Worm (Caenorhabditis elegans) whole organism, mixed stage, embryonic: ENCODE data around the gene F10G7.12.
A peak's percentile ranks its signal among the peaks of the same experiment; 100 is the strongest.

Source experiments
- M03D4.4 ChIP-seq: sonication (generic microtip); optimal IDR thresholded peaks from 2 replicates; lab custom pipeline; 2017; ENCODE audit warnings: mild to moderate bottlenecking, missing genetic modification characterization, missing compliant biosample characterization
- bed-3 ChIP-seq: fragments of 200-800 bp; sonication (Bioruptor generic); optimal IDR thresholded peaks from 3 replicates; lab custom pipeline; 2018; ENCODE audit warnings: mild to moderate bottlenecking, missing genetic modification characterization, moderate library complexity, missing compliant biosample characterization
- blmp-1 ChIP-seq: fragments of 150-350 bp; optimal IDR thresholded peaks from 2 replicates; lab custom pipeline; 2014; ENCODE audit warnings: missing biosample characterization, missing genetic modification characterization
- ceh-39 ChIP-seq: fragments of 150-350 bp; optimal IDR thresholded peaks from 2 replicates; lab custom pipeline; 2014; ENCODE audit warnings: missing biosample characterization, missing genetic modification characterization
- ceh-43 ChIP-seq: fragments of 200-800 bp; sonication (Bioruptor generic); optimal IDR thresholded peaks from 2 replicates; lab custom pipeline; 2018; ENCODE audit warnings: mild to moderate bottlenecking, missing genetic modification characterization, moderate library complexity, missing compliant biosample characterization
- ceh-83 ChIP-seq: fragments of 200-800 bp; sonication (Bioruptor generic); optimal IDR thresholded peaks from 2 replicates; lab custom pipeline; 2018; ENCODE audit warnings: mild to moderate bottlenecking, missing genetic modification characterization, missing compliant biosample characterization
- ces-1 ChIP-seq: fragments of 150-350 bp; optimal IDR thresholded peaks from 2 replicates; lab custom pipeline; 2014; ENCODE audit warnings: missing biosample characterization, missing genetic modification reagents, missing genetic modification characterization
- cnd-1 ChIP-seq: fragments of 200-800 bp; sonication (Bioruptor generic); optimal IDR thresholded peaks from 2 replicates; lab custom pipeline; 2018; ENCODE audit warnings: mild to moderate bottlenecking, missing genetic modification characterization, missing compliant biosample characterization
- drap-1 ChIP-seq: fragments of 200-800 bp; sonication (Bioruptor generic); optimal IDR thresholded peaks from 3 replicates; lab custom pipeline; 2018; ENCODE audit warnings: mild to moderate bottlenecking, missing genetic modification characterization, missing compliant biosample characterization
- elt-1 ChIP-seq: sonication (generic microtip); optimal IDR thresholded peaks from 2 replicates; lab custom pipeline; 2017; ENCODE audit warnings: missing genetic modification characterization, mild to moderate bottlenecking, missing compliant biosample characterization, antibody characterized with exemption, moderate library complexity, borderline replicate concordance; ENCODE audit not compliant: insufficient read depth
- flh-1 ChIP-seq: fragments of 200-800 bp; sonication (Bioruptor generic); optimal IDR thresholded peaks from 2 replicates; lab custom pipeline; 2018; ENCODE audit warnings: mild to moderate bottlenecking, missing genetic modification characterization, moderate library complexity, missing compliant biosample characterization
- ham-2 ChIP-seq: fragments of 200-800 bp; sonication (Bioruptor generic); optimal IDR thresholded peaks from 2 replicates; lab custom pipeline; 2018; ENCODE audit warnings: mild to moderate bottlenecking, missing genetic modification characterization, missing compliant biosample characterization
- hlh-1 ChIP-seq: fragments of 150-350 bp; optimal IDR thresholded peaks from 2 replicates; lab custom pipeline; 2014; ENCODE audit warnings: missing biosample characterization, missing genetic modification reagents, missing genetic modification characterization
- lin-13 ChIP-seq: fragments of 150-350 bp; optimal IDR thresholded peaks from 2 replicates; lab custom pipeline; 2014; ENCODE audit warnings: missing biosample characterization, missing genetic modification characterization
- lin-32 ChIP-seq: fragments of 200-800 bp; sonication (Bioruptor generic); optimal IDR thresholded peaks from 2 replicates; lab custom pipeline; 2018; ENCODE audit warnings: mild to moderate bottlenecking, missing genetic modification characterization, missing compliant biosample characterization
- lsy-2 ChIP-seq: fragments of 150-350 bp; optimal IDR thresholded peaks from 2 replicates; lab custom pipeline; 2014; ENCODE audit warnings: missing biosample characterization, missing genetic modification characterization
- mab-5 ChIP-seq: fragments of 150-350 bp; optimal IDR thresholded peaks from 2 replicates; lab custom pipeline; 2014; ENCODE audit warnings: missing biosample characterization, missing genetic modification characterization
- mep-1 ChIP-seq: fragments of 150-350 bp; optimal IDR thresholded peaks from 2 replicates; lab custom pipeline; 2017; ENCODE audit warnings: missing biosample characterization, missing genetic modification reagents, missing genetic modification characterization, inconsistent platforms
- mls-2 ChIP-seq: sonication (generic microtip); optimal IDR thresholded peaks from 2 replicates; lab custom pipeline; 2016; ENCODE audit warnings: mild to moderate bottlenecking, missing genetic modification characterization, moderate library complexity, missing compliant biosample characterization
- nhr-12 ChIP-seq: fragments of 150-350 bp; optimal IDR thresholded peaks from 2 replicates; lab custom pipeline; 2014; ENCODE audit warnings: missing biosample characterization, missing genetic modification characterization
- nhr-2 ChIP-seq: fragments of 150-350 bp; optimal IDR thresholded peaks from 2 replicates; lab custom pipeline; 2014; ENCODE audit warnings: missing biosample characterization, missing genetic modification characterization
- nhr-237 ChIP-seq: fragments of 150-350 bp; optimal IDR thresholded peaks from 2 replicates; lab custom pipeline; 2014; ENCODE audit warnings: missing biosample characterization, missing genetic modification characterization
- nhr-28 ChIP-seq: fragments of 150-350 bp; optimal IDR thresholded peaks from 2 replicates; lab custom pipeline; 2014; ENCODE audit warnings: missing biosample characterization, missing genetic modification characterization
- nhr-76 ChIP-seq: sonication (generic microtip); optimal IDR thresholded peaks from 2 replicates; lab custom pipeline; 2017; ENCODE audit warnings: missing biosample characterization, missing genetic modification characterization
- sem-2 ChIP-seq: fragments of 200-800 bp; sonication (Bioruptor generic); optimal IDR thresholded peaks from 2 replicates; lab custom pipeline; 2018; ENCODE audit warnings: mild to moderate bottlenecking, missing genetic modification characterization, missing compliant biosample characterization
- snpc-4 ChIP-seq: fragments of 150-350 bp; optimal IDR thresholded peaks from 2 replicates; lab custom pipeline; 2014; ENCODE audit warnings: missing biosample characterization, missing genetic modification characterization
- tbx-8 ChIP-seq: fragments of 200-800 bp; sonication (Bioruptor generic); optimal IDR thresholded peaks from 2 replicates; lab custom pipeline; 2018; ENCODE audit warnings: mild to moderate bottlenecking, missing genetic modification characterization, moderate library complexity, missing compliant biosample characterization
- unc-120 ChIP-seq: sonication (generic microtip); optimal IDR thresholded peaks from 2 replicates; lab custom pipeline; 2017; ENCODE audit warnings: missing genetic modification characterization, missing compliant biosample characterization; ENCODE audit not compliant: poor library complexity, severe bottlenecking
- unc-62 ChIP-seq: fragments of 150-350 bp; optimal IDR thresholded peaks from 2 replicates; lab custom pipeline; 2014; ENCODE audit warnings: missing biosample characterization, missing genetic modification reagents, missing genetic modification characterization
- zip-8 ChIP-seq: fragments of 150-350 bp; optimal IDR thresholded peaks from 2 replicates; lab custom pipeline; 2014; ENCODE audit warnings: missing biosample characterization, missing genetic modification characterization
- ztf-11 ChIP-seq: fragments of 150-350 bp; optimal IDR thresholded peaks from 2 replicates; lab custom pipeline; 2014; ENCODE audit warnings: missing biosample characterization, missing genetic modification characterization

Gene F10G7.12

DNA sequence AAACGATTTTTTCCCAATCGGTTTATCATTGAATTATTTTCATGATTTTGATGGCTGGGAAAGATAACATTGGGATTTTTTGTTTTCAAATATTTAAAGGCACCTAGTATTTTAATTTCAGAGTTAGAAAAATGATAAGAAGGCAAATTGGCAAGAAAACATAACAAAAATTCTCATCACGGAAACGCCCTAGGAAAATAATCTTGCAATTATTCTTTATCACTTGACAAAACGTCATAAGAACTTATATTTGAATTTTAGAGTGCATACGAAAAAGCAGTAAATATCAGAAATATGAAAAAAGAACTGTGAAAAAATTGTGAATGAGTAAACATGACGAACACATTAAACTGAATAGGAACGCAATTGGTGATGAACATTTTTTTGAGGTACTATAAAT, 32.2 kb upstream of the F10G7.12 start:
- TF ChIP-seq tbx-8 (GFP tag; lab: Kevin White, UChicago): no peak
- TF ChIP-seq ces-1 (GFP tag; lab: Kevin White, UChicago): no peak
- TF ChIP-seq ham-2: no peak
- TF ChIP-seq nhr-2: no peak
- no peak for TF ChIP-seq mls-2
- TF ChIP-seq sem-2 (GFP tag; lab: Kevin White, UChicago): no peak
- TF ChIP-seq mep-1 (tag; lab: Kevin White, UChicago): no peak
- TF ChIP-seq flh-1 (GFP tag; lab: Kevin White, UChicago): no peak
- TF ChIP-seq M03D4.4: no peak
- TF ChIP-seq nhr-237: no peak
- no peak for TF ChIP-seq ceh-83 (GFP tag; lab: Kevin White, UChicago)
- TF ChIP-seq mab-5 (tag; lab: Kevin White, UChicago): no peak
- TF ChIP-seq drap-1 (GFP tag; lab: Kevin White, UChicago): no peak
- TF ChIP-seq ztf-11 (tag; lab: Kevin White, UChicago): no peak
- TF ChIP-seq elt-1 (tag; lab: Kevin White, UChicago): no peak

DNA sequence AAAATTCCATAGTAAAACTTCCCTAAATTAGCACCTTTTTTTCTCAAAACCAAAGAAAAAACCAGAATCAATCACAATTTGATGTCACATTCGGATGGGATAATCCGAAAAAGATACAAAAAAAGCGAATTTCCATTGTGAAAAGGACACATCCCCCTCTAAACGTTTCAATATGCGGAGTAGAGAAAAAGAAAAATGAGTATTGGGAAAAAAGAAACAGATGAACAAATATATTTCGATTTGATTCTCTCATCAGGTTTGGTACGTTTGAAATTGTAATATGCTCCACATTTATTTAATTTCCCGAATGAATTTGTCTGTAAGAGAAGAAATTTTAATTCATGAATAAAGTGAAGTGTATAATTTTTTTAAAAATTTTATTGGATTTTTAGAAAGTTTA, 31.3 kb upstream of the F10G7.12 start:
- no peak for TF ChIP-seq unc-62 (GFP tag; lab: Kevin White, UChicago)
- no peak for TF ChIP-seq unc-120 (tag; lab: Kevin White, UChicago)
- no peak for TF ChIP-seq flh-1 (GFP tag; lab: Kevin White, UChicago)
- TF ChIP-seq nhr-12 (tag; lab: Kevin White, UChicago): no peak
- TF ChIP-seq ceh-43: no peak
- TF ChIP-seq nhr-2: no peak
- TF ChIP-seq, all 35 proteins: peak for 0

DNA sequence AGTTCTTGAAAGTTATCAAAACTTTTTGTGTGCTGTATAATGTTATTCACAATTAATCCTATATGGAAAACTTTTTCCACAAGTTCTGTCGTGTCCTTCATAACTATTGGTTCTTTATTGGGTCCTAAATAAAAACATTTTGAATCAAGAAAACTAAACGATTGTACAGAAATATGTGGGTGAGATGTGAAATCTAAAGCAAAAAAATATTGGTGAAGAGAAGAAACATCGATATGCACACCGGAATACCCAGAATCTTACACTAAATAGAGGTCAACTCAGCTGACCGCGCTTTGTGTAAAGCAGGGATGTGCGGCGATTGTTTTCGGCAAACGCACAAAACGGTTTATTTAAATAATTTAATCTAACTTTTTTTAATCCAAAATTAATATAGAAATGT, 28.3 kb upstream of the F10G7.12 start, which contains the start of gene T05A7.13:
Gene T05A7.13, minus strand, starts transcription at position 101 of the 400 bp plus-strand sequence.
- no peak for TF ChIP-seq lsy-2 (tag; lab: Kevin White, UChicago)
- peak; percentile 46 for TF ChIP-seq hlh-1
- TF ChIP-seq snpc-4 (tag; lab: Kevin White, UChicago): no peak
- TF ChIP-seq blmp-1 (tag; lab: Kevin White, UChicago): no peak

DNA sequence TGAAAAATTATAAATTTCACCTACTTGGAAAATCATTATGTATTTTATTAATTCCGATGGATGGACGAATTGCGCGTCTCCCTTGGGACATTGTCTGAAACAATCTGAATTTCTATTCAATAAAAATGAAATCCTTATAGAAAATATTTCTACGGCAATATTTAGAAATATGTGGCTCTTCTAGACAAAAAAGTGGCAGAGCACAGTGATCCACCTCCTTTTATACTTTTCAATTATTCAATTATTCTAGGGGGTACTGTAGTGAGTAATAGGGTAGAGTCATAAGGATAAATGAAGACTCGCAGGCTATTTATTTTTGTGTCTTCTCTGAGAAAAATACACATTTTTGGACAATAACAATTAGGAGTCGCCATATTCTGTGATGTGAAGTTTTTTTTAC, 26.4 kb upstream of the F10G7.12 start, which contains the start of gene T05A7.12:
Gene T05A7.12, minus strand, starts transcription at position 101 of the 400 bp plus-strand sequence.
- TF ChIP-seq lin-13 (tag; lab: Kevin White, UChicago): no peak
- TF ChIP-seq nhr-76 (tag; lab: Kevin White, UChicago): no peak
- TF ChIP-seq nhr-28 (tag; lab: Kevin White, UChicago): no peak
- TF ChIP-seq ceh-83 (GFP tag; lab: Kevin White, UChicago): no peak
- no peak for TF ChIP-seq lsy-2 (tag; lab: Kevin White, UChicago)

DNA sequence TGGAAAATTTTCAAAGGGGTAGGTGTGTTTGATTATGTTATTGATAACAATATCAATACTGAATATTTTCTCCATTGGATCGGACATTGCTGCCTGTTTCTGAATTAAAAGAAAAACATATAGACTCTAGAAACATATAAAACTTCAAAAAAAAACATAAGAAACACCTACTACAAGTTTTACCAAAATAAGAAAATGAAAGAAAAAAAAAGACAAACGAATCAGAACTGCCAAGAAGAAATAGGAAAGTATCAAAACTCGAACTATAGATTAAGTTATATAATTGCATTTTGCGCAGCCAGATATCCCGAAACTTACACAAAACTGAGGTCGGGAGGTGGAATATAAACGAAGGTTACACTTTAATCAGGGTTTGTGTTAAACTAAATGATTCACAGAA, 24.2 kb upstream of the F10G7.12 start, which contains the start of gene T05A7.11:
Gene T05A7.11, minus strand, starts transcription at position 101 of the 400 bp plus-strand sequence.
- TF ChIP-seq hlh-1: no peak
- TF ChIP-seq blmp-1 (tag; lab: Kevin White, UChicago): no peak
- TF ChIP-seq unc-62 (GFP tag; lab: Kevin White, UChicago): no peak
- no peak for TF ChIP-seq bed-3 (GFP tag; lab: Kevin White, UChicago)
- TF ChIP-seq flh-1 (GFP tag; lab: Kevin White, UChicago): no peak
- TF ChIP-seq ceh-39: no peak
- no peak for TF ChIP-seq lin-32 (GFP tag; lab: Kevin White, UChicago)
- TF ChIP-seq nhr-76 (tag; lab: Kevin White, UChicago): no peak
- no peak for TF ChIP-seq cnd-1
- no peak for TF ChIP-seq mab-5 (tag; lab: Kevin White, UChicago)

DNA sequence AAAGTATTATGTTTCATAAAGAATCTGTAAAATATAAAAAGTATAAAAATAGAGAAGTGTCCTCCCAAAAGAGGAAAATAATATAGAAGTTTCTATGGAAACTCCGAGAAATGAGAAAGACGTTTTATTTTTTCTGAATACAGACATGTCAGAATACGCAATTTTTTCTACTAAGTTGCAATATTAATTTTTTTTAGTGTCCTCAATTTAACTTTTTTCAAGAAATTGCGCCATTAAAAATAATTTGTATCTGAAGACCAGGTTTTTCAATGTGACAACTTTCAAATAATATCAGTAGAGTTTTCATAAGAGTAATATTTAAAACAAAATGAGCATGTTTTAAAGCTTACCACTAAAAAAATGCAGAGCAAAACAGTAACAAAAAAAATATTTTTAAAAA, 22.0 kb upstream of the F10G7.12 start, which contains the start of gene fut-5:
Gene fut-5, minus strand, starts transcription at position 101 of the 400 bp plus-strand sequence.
- TF ChIP-seq nhr-237 (no peak), bed-3 (GFP tag; lab: Kevin White, UChicago) (no peak), ceh-43 (no peak), cnd-1 (no peak), unc-62 (GFP tag; lab: Kevin White, UChicago) (no peak), nhr-28 (tag; lab: Kevin White, UChicago) (no peak), zip-8 (tag; lab: Kevin White, UChicago) (no peak), blmp-1 (tag; lab: Kevin White, UChicago) (no peak)
- TF ChIP-seq, all 35 proteins: peak for 0
